Worm (Caenorhabditis elegans) whole organism, L4 larva: ENCODE measurements around the gene ZK470.2.

Experiments
- D1046.2 ChIP-seq: fragments of 200-800 bp; sonication (Bioruptor generic); IDR thresholded peaks from 2 replicates; pipeline ENCODE4 v1.3.6; 2022; ENCODE audit warnings: missing genetic modification characterization, missing compliant biosample characterization
- F10B5.3 ChIP-seq: sonication (generic microtip); optimal IDR thresholded peaks from 2 replicates; lab custom pipeline; 2016; ENCODE audit warnings: mild to moderate bottlenecking, missing genetic modification characterization, missing compliant biosample characterization
- F37D6.2 ChIP-seq: sonication (generic microtip); optimal IDR thresholded peaks from 2 replicates; lab custom pipeline; 2016; ENCODE audit warnings: mild to moderate bottlenecking, missing genetic modification characterization, missing compliant biosample characterization
- R02D3.7 ChIP-seq: fragments of 150-350 bp; sonication (generic microtip); optimal IDR thresholded peaks from 3 replicates; lab custom pipeline; 2014; ENCODE audit warnings: missing biosample characterization, missing genetic modification characterization
- Y5F2A.4 ChIP-seq: fragments of 200-800 bp; sonication (Bioruptor generic); optimal IDR thresholded peaks from 2 replicates; lab custom pipeline; 2018; ENCODE audit warnings: mild to moderate bottlenecking, missing genetic modification characterization, missing compliant biosample characterization
- Y75B8A.6 ChIP-seq: fragments of 200-800 bp; sonication (Bioruptor generic); IDR thresholded peaks from 2 replicates; pipeline ENCODE4 v1.3.6; 2022; ENCODE audit warnings: missing genetic modification reagents, missing genetic modification characterization, missing compliant biosample characterization
- ZK337.2 ChIP-seq: fragments of 200-800 bp; sonication (Bioruptor generic); IDR thresholded peaks from 2 replicates; pipeline ENCODE4 v1.3.6; 2022; ENCODE audit warnings: missing genetic modification reagents, missing genetic modification characterization, missing compliant biosample characterization
- aha-1 ChIP-seq: fragments of 150-350 bp; peaks from one replicate; lab custom pipeline; 2014; ENCODE audit warnings: missing biosample characterization, missing genetic modification characterization
- ceh-28 ChIP-seq: fragments of 150-350 bp; optimal IDR thresholded peaks from 2 replicates; lab custom pipeline; 2014; ENCODE audit warnings: missing biosample characterization, missing genetic modification reagents, missing genetic modification characterization
- ceh-32 ChIP-seq: sonication (generic microtip); optimal IDR thresholded peaks from 2 replicates; lab custom pipeline; 2016; ENCODE audit warnings: mild to moderate bottlenecking, missing genetic modification characterization, missing compliant biosample characterization; ENCODE audit not compliant: poor library complexity
- daf-12 ChIP-seq: fragments of 150-350 bp; optimal IDR thresholded peaks from 2 replicates; lab custom pipeline; 2014; ENCODE audit warnings: missing biosample characterization, missing genetic modification reagents, missing genetic modification characterization
- dmd-9 ChIP-seq: fragments of 200-800 bp; sonication (Bioruptor generic); IDR thresholded peaks from 2 replicates; pipeline ENCODE4 v1.3.6; 2022; ENCODE audit warnings: missing genetic modification reagents, missing genetic modification characterization, missing compliant biosample characterization
- dpl-1 ChIP-seq: fragments of 150-350 bp; optimal IDR thresholded peaks from 2 replicates; lab custom pipeline; 2014; ENCODE audit warnings: missing biosample characterization, missing genetic modification reagents, missing genetic modification characterization
- duxl-1 ChIP-seq: sonication (generic microtip); optimal IDR thresholded peaks from 2 replicates; lab custom pipeline; 2016; ENCODE audit warnings: mild to moderate bottlenecking, missing genetic modification characterization, moderate library complexity, missing compliant biosample characterization; ENCODE audit not compliant: poor library complexity
- dve-1 ChIP-seq: sonication (generic microtip); optimal IDR thresholded peaks from 2 replicates; lab custom pipeline; 2017; ENCODE audit warnings: antibody characterized with exemption, mild to moderate bottlenecking, missing genetic modification characterization, missing compliant biosample characterization; ENCODE audit not compliant: insufficient read depth
- egl-43 ChIP-seq: fragments of 200-800 bp; sonication (Bioruptor generic); IDR thresholded peaks from 2 replicates; pipeline ENCODE4 v1.3.6; 2022; ENCODE audit warnings: missing genetic modification reagents, missing genetic modification characterization, missing compliant biosample characterization
- fkh-10 ChIP-seq: fragments of 150-350 bp; optimal IDR thresholded peaks from 2 replicates; lab custom pipeline; 2014; ENCODE audit warnings: missing biosample characterization, missing genetic modification reagents, missing genetic modification characterization
- gei-8 ChIP-seq: fragments of 200-800 bp; sonication (Bioruptor generic); optimal IDR thresholded peaks from 2 replicates; lab custom pipeline; 2018; ENCODE audit warnings: mild to moderate bottlenecking, missing genetic modification characterization, missing compliant biosample characterization
- hlh-11 ChIP-seq: fragments of 200-800 bp; sonication (Bioruptor generic); optimal IDR thresholded peaks from 2 replicates; lab custom pipeline; 2018; ENCODE audit warnings: mild to moderate bottlenecking, missing genetic modification characterization, missing compliant biosample characterization
- hmg-1.1 ChIP-seq: fragments of 200-800 bp; sonication (Bioruptor generic); IDR thresholded peaks from 2 replicates; pipeline ENCODE4 v1.3.6; 2022; ENCODE audit warnings: missing genetic modification reagents, missing genetic modification characterization, missing compliant biosample characterization
- lim-7 ChIP-seq: fragments of 200-800 bp; sonication (Bioruptor generic); IDR thresholded peaks from 2 replicates; pipeline ENCODE4 v1.3.6; 2022; ENCODE audit warnings: missing genetic modification characterization, missing compliant biosample characterization
- lin-38 ChIP-seq: fragments of 200-800 bp; sonication (Bioruptor generic); IDR thresholded peaks from 2 replicates; pipeline ENCODE4 v1.3.6; 2022; ENCODE audit warnings: missing genetic modification reagents, missing genetic modification characterization, missing compliant biosample characterization
- lsy-2 ChIP-seq, 2 experiments: fragments of 150-350 bp in 1 of 2; sonication (generic microtip) in 1 of 2; optimal IDR thresholded peaks; 2 replicates each; lab custom pipeline; 2014 to 2017; ENCODE audit warnings: missing biosample characterization in 2 of 2, missing genetic modification characterization in 2 of 2
- mdl-1 ChIP-seq, 2 experiments: fragments of 150-350 bp in 1 of 2; sonication (generic microtip) in 1 of 2; optimal IDR thresholded peaks; 2 replicates each; lab custom pipeline; 2014 to 2017; ENCODE audit warnings: missing biosample characterization in 2 of 2, missing genetic modification characterization in 2 of 2
- mdt-29 ChIP-seq: fragments of 200-800 bp; sonication (Bioruptor generic); IDR thresholded peaks from 2 replicates; pipeline ENCODE4 v1.3.6; 2022; ENCODE audit warnings: missing genetic modification reagents, missing genetic modification characterization, missing compliant biosample characterization
- mep-1 ChIP-seq: fragments of 150-350 bp; sonication (generic microtip); optimal IDR thresholded peaks from 3 replicates; lab custom pipeline; 2014; ENCODE audit warnings: missing biosample characterization, missing genetic modification characterization
- mxl-2 ChIP-seq: fragments of 200-800 bp; sonication (Bioruptor generic); conservative IDR thresholded peaks from 2 replicates; pipeline ENCODE4 v1.3.6; 2022; ENCODE audit warnings: missing genetic modification reagents, missing genetic modification characterization, missing compliant biosample characterization
- nhr-10 ChIP-seq: fragments of 150-350 bp; optimal IDR thresholded peaks from 2 replicates; lab custom pipeline; 2014; ENCODE audit warnings: missing biosample characterization, missing genetic modification characterization
- nhr-102 ChIP-seq: sonication (generic microtip); optimal IDR thresholded peaks from 2 replicates; lab custom pipeline; 2016; ENCODE audit warnings: mild to moderate bottlenecking, missing genetic modification characterization, moderate library complexity, missing compliant biosample characterization
- nhr-11 ChIP-seq: fragments of 150-350 bp; optimal IDR thresholded peaks from 2 replicates; lab custom pipeline; 2014; ENCODE audit warnings: missing biosample characterization, missing genetic modification characterization
- nhr-111 ChIP-seq: fragments of 200-800 bp; sonication (Bioruptor generic); optimal IDR thresholded peaks from 2 replicates; lab custom pipeline; 2018; ENCODE audit warnings: mild to moderate bottlenecking, missing genetic modification characterization, missing compliant biosample characterization
- nhr-28 ChIP-seq: fragments of 150-350 bp; optimal IDR thresholded peaks from 2 replicates; lab custom pipeline; 2014; ENCODE audit warnings: missing biosample characterization, missing genetic modification characterization
- nhr-41 ChIP-seq: fragments of 200-800 bp; sonication (Bioruptor generic); IDR thresholded peaks from 2 replicates; pipeline ENCODE4 v1.3.6; 2022; ENCODE audit warnings: missing genetic modification reagents, missing genetic modification characterization, missing compliant biosample characterization
- nhr-42 ChIP-seq: fragments of 200-800 bp; sonication (Bioruptor generic); IDR thresholded peaks from 2 replicates; pipeline ENCODE4 v1.3.6; 2022; ENCODE audit warnings: missing genetic modification characterization, missing compliant biosample characterization
- nhr-48 ChIP-seq: sonication (generic microtip); optimal IDR thresholded peaks from 2 replicates; lab custom pipeline; 2016; ENCODE audit warnings: mild to moderate bottlenecking, missing genetic modification characterization, missing compliant biosample characterization
- nhr-77 ChIP-seq: fragments of 150-350 bp; optimal IDR thresholded peaks from 2 replicates; lab custom pipeline; 2014; ENCODE audit warnings: missing biosample characterization, missing genetic modification characterization
- pha-4 ChIP-seq, 2 experiments: fragments of 150-350 bp in 1 of 2; fragments of 200-800 bp in 1 of 2; sonication (Bioruptor generic) in 1 of 2; IDR thresholded peaks in 1 of 2; optimal IDR thresholded peaks in 1 of 2; 2 replicates each; pipeline versions ENCODE4 v1.3.6 to Lab custom; 2014 to 2022; ENCODE audit warnings: missing genetic modification characterization in 2 of 2, missing genetic modification reagents in 2 of 2, missing biosample characterization in 1 of 2, missing compliant biosample characterization in 1 of 2
- pqm-1 ChIP-seq: sonication (generic microtip); optimal IDR thresholded peaks from 2 replicates; lab custom pipeline; 2017; ENCODE audit warnings: missing biosample characterization, missing genetic modification characterization
- saeg-2 ChIP-seq: fragments of 200-800 bp; sonication (Bioruptor generic); IDR thresholded peaks from 2 replicates; pipeline ENCODE4 v1.3.6; 2022; ENCODE audit warnings: missing genetic modification reagents, missing genetic modification characterization, missing compliant biosample characterization
- sdz-12 ChIP-seq: fragments of 200-800 bp; sonication (Bioruptor generic); optimal IDR thresholded peaks from 2 replicates; lab custom pipeline; 2018; ENCODE audit warnings: mild to moderate bottlenecking, missing genetic modification characterization, missing compliant biosample characterization
- skn-1 ChIP-seq: fragments of 150-350 bp; optimal IDR thresholded peaks from 2 replicates; lab custom pipeline; 2014; ENCODE audit warnings: missing biosample characterization, missing genetic modification characterization
- snpc-4 ChIP-seq: fragments of 150-350 bp; optimal IDR thresholded peaks from 2 replicates; lab custom pipeline; 2014; ENCODE audit warnings: missing biosample characterization, missing genetic modification characterization
- tag-97 ChIP-seq: fragments of 200-800 bp; sonication (Bioruptor generic); IDR thresholded peaks from 2 replicates; pipeline ENCODE4 v1.3.6; 2022; ENCODE audit warnings: missing genetic modification characterization, missing compliant biosample characterization
- tra-1 ChIP-seq: fragments of 200-800 bp; sonication (Bioruptor generic); IDR thresholded peaks from 2 replicates; pipeline ENCODE4 v1.3.6; 2022; ENCODE audit warnings: missing genetic modification reagents, missing genetic modification characterization, missing compliant biosample characterization
- unc-130 ChIP-seq: sonication (generic microtip); optimal IDR thresholded peaks from 2 replicates; lab custom pipeline; 2016; ENCODE audit warnings: missing genetic modification reagents, missing genetic modification characterization, missing compliant biosample characterization
- unc-39 ChIP-seq: sonication (generic microtip); optimal IDR thresholded peaks from 2 replicates; lab custom pipeline; 2017; ENCODE audit warnings: missing biosample characterization, missing genetic modification characterization
- zag-1 ChIP-seq: fragments of 150-350 bp; optimal IDR thresholded peaks from 2 replicates; lab custom pipeline; 2014; ENCODE audit warnings: missing biosample characterization, missing genetic modification characterization
- zip-11 ChIP-seq: fragments of 200-800 bp; sonication (Bioruptor generic); IDR thresholded peaks from 2 replicates; pipeline ENCODE4 v1.3.6; 2022; ENCODE audit warnings: missing genetic modification characterization, missing compliant biosample characterization
- zip-2 ChIP-seq: fragments of 150-350 bp; optimal IDR thresholded peaks from 2 replicates; lab custom pipeline; 2014; ENCODE audit warnings: missing biosample characterization, missing genetic modification characterization
- ztf-11 ChIP-seq: fragments of 150-350 bp; optimal IDR thresholded peaks from 2 replicates; lab custom pipeline; 2014; ENCODE audit warnings: missing biosample characterization, missing genetic modification characterization
- ztf-7 ChIP-seq: fragments of 150-350 bp; optimal IDR thresholded peaks from 2 replicates; lab custom pipeline; 2014; ENCODE audit warnings: missing biosample characterization, missing genetic modification characterization

The ZK470.2 gene

DNA sequence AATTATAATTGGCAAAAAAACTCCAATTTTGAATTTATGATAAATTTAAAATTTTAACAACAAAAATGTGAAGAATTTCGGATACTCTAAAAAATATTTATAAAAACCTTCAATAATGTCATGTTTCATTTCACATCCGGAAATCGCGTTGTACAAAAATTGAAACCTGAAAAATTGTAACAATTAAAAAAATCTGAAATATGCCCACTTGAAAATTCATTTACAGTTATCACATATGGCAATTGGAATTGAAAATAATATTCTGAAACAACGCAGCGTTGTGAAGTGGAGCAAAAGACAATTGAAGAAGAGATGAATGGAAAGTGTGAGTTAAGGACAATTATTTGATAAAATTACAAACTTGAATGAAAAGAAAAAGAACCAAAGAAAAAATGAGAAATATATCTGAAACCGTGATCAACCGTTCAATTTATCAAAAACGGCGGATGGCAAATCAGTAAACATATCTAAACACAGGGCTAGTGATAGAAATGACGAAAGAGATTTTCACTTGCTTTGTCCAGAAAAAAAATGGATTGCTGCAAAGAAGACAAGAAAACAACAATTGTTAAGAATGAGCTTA is 13.6 kb downstream of the ZK470.2 start (continued):
- no peak for TF ChIP-seq dve-1 (tag; lab: Kevin White, UChicago)
- TF ChIP-seq gei-8 (GFP tag; lab: Kevin White, UChicago), result peak; percentile 6
- no peak for TF ChIP-seq nhr-10 (tag; lab: Kevin White, UChicago)
- TF ChIP-seq ztf-7 (tag; lab: Kevin White, UChicago), result no peak
- TF ChIP-seq zag-1, result no peak
- peak; percentile 1 for TF ChIP-seq F37D6.2
- no peak for TF ChIP-seq pqm-1 (tag; lab: Kevin White, UChicago)
- no peak for TF ChIP-seq skn-1 (tag; lab: Kevin White, UChicago)
- TF ChIP-seq mdt-29, result no peak; the same call in 1 of the 2 replicates
- TF ChIP-seq ceh-28, result no peak
- no peak for TF ChIP-seq ceh-32 (tag; lab: Kevin White, UChicago)
- 0 out of 2 replicates have a peak, but pooled peaks have one; percentile 16 for TF ChIP-seq saeg-2 (GFP tag; lab: Robert Waterston, UW)
- TF ChIP-seq Y75B8A.6 (GFP tag; lab: Robert Waterston, UW), result no peak; the same call in 1 of the 2 replicates
- TF ChIP-seq lsy-2 (tag; optimal IDR thresholded peaks at IDR 0.05; lab: Kevin White, UChicago), result no peak
- 0 out of 2 replicates have a peak, but pooled peaks have one; percentile 4 for TF ChIP-seq pha-4 (GFP tag; IDR thresholded peaks at IDR 0.05; lab: Robert Waterston, UW)
- TF ChIP-seq pha-4 (tag; optimal IDR thresholded peaks at IDR 0.05; lab: Kevin White, UChicago), result no peak
- no peak for TF ChIP-seq nhr-42 (GFP tag; lab: Robert Waterston, UW)
- no peak for TF ChIP-seq nhr-48 (tag; lab: Kevin White, UChicago)
- TF ChIP-seq dpl-1, result no peak
- 0 out of 2 replicates have a peak, but pooled peaks have one; percentile 1 for TF ChIP-seq dmd-9 (GFP tag; lab: Robert Waterston, UW)
- TF ChIP-seq unc-130, result no peak
- TF ChIP-seq nhr-11 (tag; lab: Kevin White, UChicago), result no peak
- no peak for TF ChIP-seq hmg-1.1 (GFP tag; lab: Robert Waterston, UW)
- TF ChIP-seq D1046.2 (GFP tag; lab: Robert Waterston, UW), result no peak
- no peak for TF ChIP-seq Y5F2A.4 (GFP tag; lab: Kevin White, UChicago)
- no peak for TF ChIP-seq fkh-10 (GFP tag; lab: Kevin White, UChicago)
- no peak for TF ChIP-seq tra-1 (GFP tag; lab: Robert Waterston, UW)
- TF ChIP-seq egl-43 (GFP tag; lab: Robert Waterston, UW), result no peak
- no peak for TF ChIP-seq nhr-111 (GFP tag; lab: Kevin White, UChicago)
- 0 out of 2 replicates have a peak, but pooled peaks have one; percentile 8 for TF ChIP-seq nhr-41 (GFP tag; lab: Robert Waterston, UW)
- no peak for TF ChIP-seq F10B5.3
- TF ChIP-seq sdz-12, result no peak
- no peak for TF ChIP-seq snpc-4 (tag; lab: Kevin White, UChicago)
- TF ChIP-seq R02D3.7, result no peak
- TF ChIP-seq nhr-28 (tag; lab: Kevin White, UChicago), result no peak
- no peak for TF ChIP-seq daf-12 (tag; lab: Kevin White, UChicago)
- no peak for TF ChIP-seq mep-1 (tag; lab: Kevin White, UChicago)
- TF ChIP-seq zip-2, result peak; percentile 11
- no peak for TF ChIP-seq zip-11 (GFP tag; lab: Robert Waterston, UW)
- no peak for TF ChIP-seq duxl-1 (tag; lab: Kevin White, UChicago)
- TF ChIP-seq lin-38, result no peak; the same call in none of the 2 replicates
- no peak for TF ChIP-seq ztf-11 (tag; lab: Kevin White, UChicago)
- no peak for TF ChIP-seq lim-7
- peak; percentile 94 for TF ChIP-seq aha-1 (tag; lab: Kevin White, UChicago)
- TF ChIP-seq mdl-1 (tag; optimal IDR thresholded peaks at IDR 0.05; lab: Kevin White, UChicago), result no peak
- TF ChIP-seq tag-97, result no peak
- no peak for TF ChIP-seq mxl-2 (GFP tag; lab: Robert Waterston, UW)
- TF ChIP-seq nhr-77 (tag; lab: Kevin White, UChicago), result no peak
- TF ChIP-seq unc-39 (tag; lab: Kevin White, UChicago), result no peak
- peak; percentile 34 for TF ChIP-seq nhr-102 (tag; lab: Kevin White, UChicago)
- TF ChIP-seq hlh-11 (tag; lab: Kevin White, UChicago), result no peak
- TF ChIP-seq ZK337.2 (GFP tag; lab: Robert Waterston, UW), result no peak
